Worm (Caenorhabditis elegans) whole organism, young adult: ENCODE results near the gene glb-24.

Source experiments
- D2030.7 ChIP-seq: fragments of 200-800 bp; sonication (Bioruptor generic); IDR thresholded peaks from 2 replicates; pipeline ENCODE4 v1.3.6; 2022; ENCODE audit warnings: missing genetic modification reagents, missing genetic modification characterization, missing compliant biosample characterization
- F23B12.7 ChIP-seq: sonication (generic microtip); optimal IDR thresholded peaks from 2 replicates; lab custom pipeline; 2017; ENCODE audit warnings: missing genetic modification characterization, mild to moderate bottlenecking, missing compliant biosample characterization, antibody characterized with exemption, moderate library complexity; ENCODE audit not compliant: insufficient read depth
- F49E8.2 ChIP-seq: sonication (generic microtip); optimal IDR thresholded peaks from 3 replicates; lab custom pipeline; 2017; ENCODE audit warnings: missing genetic modification characterization, mild to moderate bottlenecking, missing compliant biosample characterization, antibody characterized with exemption, moderate library complexity; ENCODE audit not compliant: insufficient read depth
- cebp-2 ChIP-seq: fragments of 200-800 bp; sonication (Bioruptor generic); IDR thresholded peaks from 2 replicates; pipeline ENCODE4 v1.3.6; 2022; ENCODE audit warnings: missing genetic modification characterization, missing compliant biosample characterization
- lsy-27 ChIP-seq: sonication (generic microtip); optimal IDR thresholded peaks from 2 replicates; lab custom pipeline; 2017; ENCODE audit warnings: missing genetic modification characterization, mild to moderate bottlenecking, missing compliant biosample characterization, antibody characterized with exemption, missing genotype, borderline replicate concordance; ENCODE audit not compliant: insufficient read depth

- TF ChIP-seq F23B12.7 (tag; lab: Kevin White, UChicago), result no peak
- TF ChIP-seq lsy-27, result no peak
- no peak for TF ChIP-seq cebp-2 (GFP tag; lab: Robert Waterston, UW)
- TF ChIP-seq D2030.7 (GFP tag; lab: Robert Waterston, UW), result no peak
- TF ChIP-seq F49E8.2 (tag; lab: Kevin White, UChicago), result no peak
Observed at ce11 chrV:12897338-12897737, 11.6 kb upstream of the glb-24 start.
